Fruit fly (Drosophila melanogaster) whole organism, embryonic: ENCODE measurements around the gene CG18508.

Experiments used
- ATbp ChIP-seq: fragments of 200-800 bp; sonication (Bioruptor generic); optimal IDR thresholded peaks from 2 replicates; lab custom pipeline; 2017; ENCODE audit warnings: missing biosample characterization, mild to moderate bottlenecking, missing genetic modification characterization, missing genetic modification reagents
- Atf3 ChIP-seq: fragments of 200-800 bp; sonication (Bioruptor generic); optimal IDR thresholded peaks from 3 replicates; lab custom pipeline; 2016; ENCODE audit warnings: missing biosample characterization, missing genetic modification characterization
- BEAF-32 ChIP-seq: fragments of 200-800 bp; sonication (Bioruptor generic); optimal IDR thresholded peaks from 3 replicates; lab custom pipeline; 2017; ENCODE audit warnings: missing biosample characterization, missing genetic modification characterization, mild to moderate bottlenecking, moderate library complexity, missing genetic modification reagents
- Bdp1 ChIP-seq: fragments of 200-800 bp; sonication (Bioruptor generic); optimal IDR thresholded peaks from 3 replicates; lab custom pipeline; 2016; ENCODE audit warnings: missing biosample characterization, missing genetic modification characterization
- CG10431 ChIP-seq: fragments of 200-800 bp; sonication (Bioruptor generic); optimal IDR thresholded peaks from 3 replicates; lab custom pipeline; 2018; ENCODE audit warnings: missing biosample characterization, mild to moderate bottlenecking, missing genetic modification characterization
- CG11085 ChIP-seq: fragments of 200-800 bp; sonication (Bioruptor generic); IDR thresholded peaks from 2 replicates; pipeline ENCODE4 v1.3.6; 2022; ENCODE audit warnings: missing biosample characterization, missing genetic modification characterization
- CG11504 ChIP-seq: fragments of 200-800 bp; sonication (Bioruptor generic); optimal IDR thresholded peaks from 3 replicates; lab custom pipeline; 2019; ENCODE audit warnings: missing biosample characterization, mild to moderate bottlenecking, missing genetic modification characterization, moderate library complexity
- CG11723 ChIP-seq: fragments of 200-800 bp; sonication (Bioruptor generic); optimal IDR thresholded peaks from 2 replicates; lab custom pipeline; 2017; ENCODE audit warnings: missing biosample characterization, mild to moderate bottlenecking, missing genetic modification characterization
- CG1233 ChIP-seq: fragments of 200-800 bp; sonication (Bioruptor generic); optimal IDR thresholded peaks from 4 replicates; lab custom pipeline; 2018; ENCODE audit warnings: missing biosample characterization, mild to moderate bottlenecking, missing genetic modification characterization
- CG14710 ChIP-seq: fragments of 200-800 bp; sonication (Bioruptor generic); optimal IDR thresholded peaks from 3 replicates; lab custom pipeline; 2019; ENCODE audit warnings: missing biosample characterization, mild to moderate bottlenecking, missing genetic modification characterization, moderate library complexity
- CG15479 ChIP-seq: fragments of 200-800 bp; sonication (Bioruptor generic); optimal IDR thresholded peaks from 3 replicates; lab custom pipeline; 2019; ENCODE audit warnings: missing biosample characterization, mild to moderate bottlenecking, missing genetic modification characterization, moderate library complexity
- CG16779 ChIP-seq: fragments of 200-800 bp; sonication (Bioruptor generic); IDR thresholded peaks from 2 replicates; pipeline ENCODE4 v1.3.6; 2022; ENCODE audit warnings: missing biosample characterization, missing genetic modification characterization
- CG2712 ChIP-seq: fragments of 200-800 bp; optimal IDR thresholded peaks from 3 replicates; lab custom pipeline; 2019; ENCODE audit warnings: missing biosample characterization, mild to moderate bottlenecking, missing genetic modification characterization, moderate library complexity
- CG2889 ChIP-seq: fragments of 200-800 bp; sonication (Bioruptor generic); IDR thresholded peaks from 3 replicates; pipeline ENCODE4 v1.3.6; 2022; ENCODE audit warnings: missing biosample characterization, missing genetic modification characterization
- CG33557 ChIP-seq: fragments of 200-800 bp; sonication (Bioruptor generic); optimal IDR thresholded peaks from 2 replicates; lab custom pipeline; 2019; ENCODE audit warnings: missing biosample characterization, mild to moderate bottlenecking, missing genetic modification characterization, moderate library complexity
- CG34224 ChIP-seq: fragments of 200-800 bp; sonication (Bioruptor generic); IDR thresholded peaks from 3 replicates; pipeline ENCODE4 v1.3.6; 2022; ENCODE audit warnings: missing biosample characterization, missing genetic modification characterization; ENCODE audit not compliant: partially characterized antibody
- CG6854 ChIP-seq: fragments of 200-800 bp; sonication (Bioruptor generic); optimal IDR thresholded peaks from 3 replicates; lab custom pipeline; 2017; ENCODE audit warnings: missing biosample characterization, mild to moderate bottlenecking, missing genetic modification characterization
- CG7556 ChIP-seq: fragments of 200-800 bp; sonication (Bioruptor generic); optimal IDR thresholded peaks from 2 replicates; lab custom pipeline; 2017; ENCODE audit warnings: missing biosample characterization, mild to moderate bottlenecking, missing genetic modification characterization
- CG8388 ChIP-seq: fragments of 200-800 bp; sonication (Bioruptor generic); optimal IDR thresholded peaks from 2 replicates; lab custom pipeline; 2019; ENCODE audit warnings: missing biosample characterization, mild to moderate bottlenecking, missing genetic modification characterization, moderate library complexity
- CG8765 ChIP-seq: fragments of 200-800 bp; sonication (Bioruptor generic); IDR thresholded peaks from 2 replicates; pipeline ENCODE4 v1.3.6; 2022; ENCODE audit warnings: missing biosample characterization, missing genetic modification characterization
- CG9609 ChIP-seq: fragments of 200-800 bp; sonication (Bioruptor generic); optimal IDR thresholded peaks from 3 replicates; lab custom pipeline; 2016; ENCODE audit warnings: missing biosample characterization, missing genetic modification characterization
- CoRest ChIP-seq: fragments of 200-800 bp; sonication (Bioruptor generic); optimal IDR thresholded peaks from 3 replicates; lab custom pipeline; 2018; ENCODE audit warnings: missing biosample characterization, mild to moderate bottlenecking, missing genetic modification characterization, moderate library complexity
- Dbx ChIP-seq: fragments of 200-800 bp; sonication (Bioruptor generic); IDR thresholded peaks from 3 replicates; pipeline ENCODE4 v1.3.6; 2022; ENCODE audit warnings: missing biosample characterization, missing genetic modification characterization
- ERR ChIP-seq: fragments of 200-800 bp; sonication (Bioruptor generic); optimal IDR thresholded peaks from 2 replicates; lab custom pipeline; 2016; ENCODE audit warnings: missing biosample characterization, missing genetic modification characterization
- Elba2 ChIP-seq: fragments of 200-800 bp; sonication (Bioruptor generic); optimal IDR thresholded peaks from 3 replicates; lab custom pipeline; 2016; ENCODE audit warnings: missing biosample characterization, missing genetic modification characterization
- Hr39 ChIP-seq: fragments of >200 bp; optimal IDR thresholded peaks from 2 replicates; lab custom pipeline; 2017
- NfI ChIP-seq: fragments of 200-800 bp; sonication (Bioruptor generic); optimal IDR thresholded peaks from 3 replicates; lab custom pipeline; 2018; ENCODE audit warnings: missing biosample characterization, mild to moderate bottlenecking, missing genetic modification characterization, moderate library complexity
- Sry-β ChIP-seq: fragments of 200-800 bp; sonication (Bioruptor generic); optimal IDR thresholded peaks from 2 replicates; lab custom pipeline; 2018; ENCODE audit warnings: missing biosample characterization, mild to moderate bottlenecking, missing genetic modification characterization, moderate library complexity
- Xbp1 ChIP-seq: fragments of 200-800 bp; sonication (Bioruptor generic); optimal IDR thresholded peaks from 3 replicates; lab custom pipeline; 2016; ENCODE audit warnings: missing biosample characterization, mild to moderate bottlenecking, missing genetic modification characterization
- bcd ChIP-seq: fragments of 200-800 bp; sonication (Bioruptor generic); optimal IDR thresholded peaks from 2 replicates; lab custom pipeline; 2017; ENCODE audit warnings: missing biosample characterization, mild to moderate bottlenecking, missing genetic modification characterization
- bowl ChIP-seq: fragments of 200-800 bp; sonication (Bioruptor generic); IDR thresholded peaks from 2 replicates; pipeline ENCODE4 v1.3.6; 2022; ENCODE audit warnings: missing biosample characterization, missing genetic modification characterization
- cas ChIP-seq: fragments of 200-800 bp; sonication (Bioruptor generic); IDR thresholded peaks from 2 replicates; pipeline ENCODE4 v1.3.6; 2022; ENCODE audit warnings: missing biosample characterization, missing genetic modification characterization
- crp ChIP-seq, 2 experiments: fragments of 200-800 bp; sonication (Bioruptor generic); optimal IDR thresholded peaks; 2 replicates in 1 of 2; 3 replicates in 1 of 2; lab custom pipeline; 2017; ENCODE audit warnings: missing biosample characterization in 2 of 2, missing genetic modification characterization in 2 of 2, mild to moderate bottlenecking in 1 of 2, moderate library complexity in 1 of 2
- dan ChIP-seq: fragments of 200-800 bp; sonication (Bioruptor generic); IDR thresholded peaks from 2 replicates; pipeline ENCODE4 v1.3.6; 2022; ENCODE audit warnings: missing biosample characterization, missing genetic modification characterization
- dmrt99B ChIP-seq: fragments of 200-800 bp; sonication (Bioruptor generic); optimal IDR thresholded peaks from 2 replicates; lab custom pipeline; 2018; ENCODE audit warnings: missing biosample characterization, mild to moderate bottlenecking, missing genetic modification characterization, moderate library complexity
- grn ChIP-seq: fragments of 200-800 bp; sonication (Bioruptor generic); optimal IDR thresholded peaks from 3 replicates; lab custom pipeline; 2017; ENCODE audit warnings: missing biosample characterization, missing genetic modification characterization
- lilli ChIP-seq: fragments of 200-800 bp; sonication (Bioruptor generic); optimal IDR thresholded peaks from 3 replicates; lab custom pipeline; 2016; ENCODE audit warnings: missing biosample characterization, missing genetic modification characterization
- luna ChIP-seq: fragments of 200-800 bp; sonication (Bioruptor generic); optimal IDR thresholded peaks from 2 replicates; lab custom pipeline; 2016; ENCODE audit warnings: missing biosample characterization, missing genetic modification characterization
- otp ChIP-seq: fragments of 200-800 bp; sonication (Bioruptor generic); IDR thresholded peaks from 3 replicates; pipeline ENCODE4, ENCODE4 v1.3.6; 2022; ENCODE audit warnings: missing biosample characterization, missing genetic modification characterization
- phol ChIP-seq: fragments of 200-800 bp; sonication (Bioruptor generic); optimal IDR thresholded peaks from 3 replicates; lab custom pipeline; 2018; ENCODE audit warnings: missing biosample characterization, mild to moderate bottlenecking, missing genetic modification characterization, moderate library complexity
- pros ChIP-seq: fragments of 200-800 bp; sonication (Bioruptor generic); optimal IDR thresholded peaks from 3 replicates; lab custom pipeline; 2019; ENCODE audit warnings: missing biosample characterization, mild to moderate bottlenecking, missing genetic modification characterization, moderate library complexity
- salm ChIP-seq: fragments of 200-800 bp; sonication (Bioruptor generic); optimal IDR thresholded peaks from 2 replicates; lab custom pipeline; 2018; ENCODE audit warnings: missing biosample characterization, mild to moderate bottlenecking, missing genetic modification characterization
- seq ChIP-seq: fragments of 200-800 bp; sonication (Bioruptor generic); IDR thresholded peaks from 2 replicates; pipeline ENCODE4 v1.3.6; 2022; ENCODE audit warnings: missing biosample characterization, missing genetic modification characterization
- sima ChIP-seq: fragments of 200-800 bp; sonication (Bioruptor generic); optimal IDR thresholded peaks from 2 replicates; lab custom pipeline; 2016; ENCODE audit warnings: missing biosample characterization, missing genetic modification characterization
- slou ChIP-seq: fragments of 200-800 bp; sonication (Bioruptor generic); optimal IDR thresholded peaks from 3 replicates; lab custom pipeline; 2016; ENCODE audit warnings: missing biosample characterization, missing genetic modification characterization
- trem ChIP-seq: fragments of 200-800 bp; optimal IDR thresholded peaks from 3 replicates; lab custom pipeline; 2019; ENCODE audit warnings: missing biosample characterization, mild to moderate bottlenecking, missing genetic modification characterization, moderate library complexity
- tup ChIP-seq: fragments of 200-800 bp; sonication (Bioruptor generic); optimal IDR thresholded peaks from 2 replicates; lab custom pipeline; 2016; ENCODE audit warnings: missing biosample characterization, mild to moderate bottlenecking, missing genetic modification characterization, moderate library complexity
- twi ChIP-seq: fragments of 200-800 bp; optimal IDR thresholded peaks from 2 replicates; lab custom pipeline; 2019; ENCODE audit warnings: missing biosample characterization, mild to moderate bottlenecking, missing genetic modification characterization, moderate library complexity

The CG18508 gene

dm6 chrX:3162405-3163256 lies 10.3 kb downstream of the CG18508 start (continued):
- peak; percentile 82 for TF ChIP-seq dan
- peak; percentile 90 for TF ChIP-seq salm (tag; lab: Kevin White, UChicago)
- TF ChIP-seq CG34224, result no peak
- TF ChIP-seq Elba2, result peak; percentile 21
- peak; percentile 41; the same call in 1 of the 2 replicates for TF ChIP-seq cas (GFP tag; lab: Robert Waterston, UW)
- peak; percentile 91 for TF ChIP-seq lilli (GFP tag; lab: Kevin White, UChicago)
- peak; percentile 89 for TF ChIP-seq seq (GFP tag; lab: Robert Waterston, UW)
- TF ChIP-seq CoRest, result peak; percentile 94
- TF ChIP-seq bowl (GFP tag; lab: Robert Waterston, UW), result peak; percentile 81; the same call in 1 of the 2 replicates
- TF ChIP-seq CG11504 (tag; lab: Kevin White, UChicago), result peak; percentile 93
- TF ChIP-seq CG14710 (tag; lab: Kevin White, UChicago), result peak; percentile 93
- TF ChIP-seq CG33557 (GFP tag; lab: Kevin White, UChicago), result peak; percentile 91
- TF ChIP-seq CG10431 (GFP tag; lab: Kevin White, UChicago), result peak; percentile 84
- peak; percentile 95 for TF ChIP-seq dmrt99B (tag; lab: Kevin White, UChicago)
- TF ChIP-seq CG7556 (GFP tag; lab: Kevin White, UChicago), result peak; percentile 96
- peak; percentile 95 for TF ChIP-seq CG8388 (GFP tag; lab: Kevin White, UChicago)
- TF ChIP-seq Sry-β, result peak; percentile 100
- peak; percentile 90 for TF ChIP-seq Atf3 (GFP tag; lab: Kevin White, UChicago)
- TF ChIP-seq CG2712 (tag; lab: Kevin White, UChicago), result peak; percentile 96
- peak; percentile 96 for TF ChIP-seq twi
- peak; percentile 75 for TF ChIP-seq sima
- peak; percentile 85 for TF ChIP-seq ERR (GFP tag; lab: Kevin White, UChicago)
- peak; percentile 92 for TF ChIP-seq bcd (GFP tag; lab: Kevin White, UChicago)
- peak; percentile 80 for TF ChIP-seq CG6854 (GFP tag; lab: Kevin White, UChicago)
- peak; percentile 97 for TF ChIP-seq pros (GFP tag; lab: Kevin White, UChicago)
- TF ChIP-seq NfI (GFP tag; lab: Kevin White, UChicago), result peak; percentile 88
- TF ChIP-seq Xbp1, result peak; percentile 94
- peak in 1 of 2 experiments; percentile 59 for TF ChIP-seq crp (GFP tag; optimal IDR thresholded peaks at IDR 0.05; lab: Kevin White, UChicago)
- peak; percentile 14 for TF ChIP-seq BEAF-32
- peak; percentile 30 for TF ChIP-seq luna (GFP tag; lab: Kevin White, UChicago)
- peak; percentile 86 for TF ChIP-seq CG11723 (GFP tag; lab: Kevin White, UChicago)
- peak; percentile 76 for TF ChIP-seq CG8765 (GFP tag; lab: Robert Waterston, UW)
- TF ChIP-seq Dbx (GFP tag; lab: Robert Waterston, UW), result peak; percentile 71
- peak; percentile 61; the same call in 1 of the 2 replicates for TF ChIP-seq CG16779 (GFP tag; lab: Robert Waterston, UW)
- peak; percentile 98 for TF ChIP-seq CG15479 (GFP tag; lab: Kevin White, UChicago)
- peak; percentile 92 for TF ChIP-seq CG1233 (GFP tag; lab: Kevin White, UChicago)
- peak; percentile 65; the same call in 1 of the 2 replicates for TF ChIP-seq CG11085 (GFP tag; lab: Robert Waterston, UW)
- TF ChIP-seq Hr39, result no peak
- TF ChIP-seq otp (GFP tag; lab: Robert Waterston, UW), result peak; percentile 93
- peak; percentile 78 for TF ChIP-seq slou
- peak; percentile 88 for TF ChIP-seq trem (tag; lab: Kevin White, UChicago)
- peak; percentile 77 for TF ChIP-seq tup (GFP tag; lab: Kevin White, UChicago)
- peak; percentile 77; the same call in 2 of the 3 replicates for TF ChIP-seq CG2889
- peak; percentile 93 for TF ChIP-seq ATbp (GFP tag; lab: Kevin White, UChicago)
- TF ChIP-seq CG9609 (GFP tag; lab: Kevin White, UChicago), result peak; percentile 90
- peak; percentile 76 for TF ChIP-seq grn
- peak; percentile 95 for TF ChIP-seq phol (tag; lab: Kevin White, UChicago)
- peak; percentile 82 for TF ChIP-seq Bdp1 (GFP tag; lab: Kevin White, UChicago)
